Worm (Caenorhabditis elegans) whole organism, L1 larva: ENCODE data around the gene fkh-9.
A peak's percentile ranks its signal among the peaks of the same experiment; 100 is the strongest.

Experiments used
- C34B4.2 ChIP-seq: sonication (generic microtip); optimal IDR thresholded peaks from 2 replicates; lab custom pipeline; 2017; ENCODE audit warnings: mild to moderate bottlenecking, missing genetic modification characterization, missing compliant biosample characterization
- aha-1 ChIP-seq: fragments of 150-350 bp; optimal IDR thresholded peaks from 2 replicates; lab custom pipeline; 2014; ENCODE audit warnings: missing biosample characterization, missing genetic modification characterization
- ama-1 ChIP-seq: fragments of 150-350 bp; optimal IDR thresholded peaks from 2 replicates; lab custom pipeline; 2014
- blmp-1 ChIP-seq: fragments of 150-350 bp; optimal IDR thresholded peaks from 2 replicates; lab custom pipeline; 2014; ENCODE audit warnings: missing biosample characterization, missing genetic modification characterization
- ceh-63 ChIP-seq: fragments of 200-800 bp; sonication (Bioruptor generic); optimal IDR thresholded peaks from 2 replicates; lab custom pipeline; 2018; ENCODE audit warnings: mild to moderate bottlenecking, missing genetic modification characterization, missing compliant biosample characterization
- dpl-1 ChIP-seq, 3 experiments: fragments of 150-350 bp in 2 of 3; sonication (generic microtip) in 1 of 3; optimal IDR thresholded peaks; 2 replicates each; lab custom pipeline; 2014 to 2017; ENCODE audit warnings: missing biosample characterization in 3 of 3, missing genetic modification characterization in 3 of 3, missing genetic modification reagents in 3 of 3
- dsc-1 ChIP-seq: sonication (generic microtip); optimal IDR thresholded peaks from 2 replicates; lab custom pipeline; 2016; ENCODE audit warnings: mild to moderate bottlenecking, missing genetic modification characterization, missing compliant biosample characterization
- efl-3 ChIP-seq: fragments of 200-800 bp; sonication (Bioruptor generic); optimal IDR thresholded peaks from 2 replicates; lab custom pipeline; 2018; ENCODE audit warnings: mild to moderate bottlenecking, missing genetic modification characterization, missing compliant biosample characterization
- elt-2 ChIP-seq: sonication (generic microtip); optimal IDR thresholded peaks from 2 replicates; lab custom pipeline; 2016; ENCODE audit warnings: missing genetic modification characterization, mild to moderate bottlenecking, inconsistent platforms, missing compliant biosample characterization, missing genetic modification reagents
- elt-3 ChIP-seq, 6 experiments: fragments of 150-350 bp in 1 of 6; sonication (generic microtip); optimal IDR thresholded peaks; 2 replicates each; lab custom pipeline; 2017 to 2018; ENCODE audit warnings: missing biosample characterization in 6 of 6, missing genetic modification characterization in 6 of 6, inconsistent platforms in 1 of 6
- ets-5 ChIP-seq: fragments of 200-800 bp; sonication (Bioruptor generic); IDR thresholded peaks from 2 replicates; pipeline ENCODE4 v1.3.6; 2022; ENCODE audit warnings: missing genetic modification characterization, missing compliant biosample characterization
- fkh-10 ChIP-seq: sonication (generic microtip); optimal IDR thresholded peaks from 2 replicates; lab custom pipeline; 2017; ENCODE audit warnings: missing biosample characterization, missing genetic modification reagents, missing genetic modification characterization
- fkh-4 ChIP-seq: sonication (generic microtip); optimal IDR thresholded peaks from 2 replicates; lab custom pipeline; 2016; ENCODE audit warnings: missing compliant biosample characterization, missing genetic modification characterization, borderline replicate concordance
- fkh-8 ChIP-seq: sonication (generic microtip); optimal IDR thresholded peaks from 2 replicates; lab custom pipeline; 2016; ENCODE audit warnings: mild to moderate bottlenecking, missing genetic modification characterization, missing compliant biosample characterization
- fos-1 ChIP-seq: fragments of 150-350 bp; optimal IDR thresholded peaks from 2 replicates; lab custom pipeline; 2014; ENCODE audit warnings: missing biosample characterization, missing genetic modification characterization
- hlh-17 ChIP-seq: fragments of 200-800 bp; sonication (Bioruptor generic); optimal IDR thresholded peaks from 2 replicates; lab custom pipeline; 2018; ENCODE audit warnings: missing genetic modification characterization, mild to moderate bottlenecking, missing compliant biosample characterization, moderate library complexity, borderline replicate concordance
- hlh-4 ChIP-seq: sonication (generic microtip); optimal IDR thresholded peaks from 2 replicates; lab custom pipeline; 2016; ENCODE audit warnings: mild to moderate bottlenecking, missing genetic modification characterization, missing compliant biosample characterization
- hpl-2 ChIP-seq: fragments of 150-350 bp; optimal IDR thresholded peaks from 2 replicates; lab custom pipeline; 2014; ENCODE audit warnings: missing biosample characterization, missing genetic modification reagents, missing genetic modification characterization
- isw-1 ChIP-seq: fragments of 200-800 bp; sonication (Bioruptor generic); IDR thresholded peaks from 2 replicates; pipeline ENCODE4 v1.3.6; 2022; ENCODE audit warnings: missing genetic modification characterization, missing compliant biosample characterization
- lin-14 ChIP-seq: fragments of 200-800 bp; sonication (Bioruptor generic); optimal IDR thresholded peaks from 2 replicates; lab custom pipeline; 2018; ENCODE audit warnings: mild to moderate bottlenecking, missing genetic modification characterization, moderate library complexity, missing compliant biosample characterization
- lin-15B ChIP-seq: fragments of 150-350 bp; sonication (generic microtip); optimal IDR thresholded peaks from 3 replicates; lab custom pipeline; 2014; ENCODE audit warnings: missing biosample characterization, missing genetic modification characterization
- lin-35 ChIP-seq, 2 experiments: fragments of 150-350 bp; optimal IDR thresholded peaks; 2 replicates each; lab custom pipeline; 2014; ENCODE audit warnings: missing biosample characterization in 2 of 2, missing genetic modification characterization in 2 of 2, missing genetic modification reagents in 2 of 2
- lir-3 ChIP-seq: sonication (generic microtip); optimal IDR thresholded peaks from 2 replicates; lab custom pipeline; 2016; ENCODE audit warnings: mild to moderate bottlenecking, missing genetic modification characterization, moderate library complexity, missing compliant biosample characterization; ENCODE audit not compliant: poor library complexity
- mdl-1 ChIP-seq, 2 experiments: fragments of 150-350 bp; optimal IDR thresholded peaks; 2 replicates each; lab custom pipeline; 2014 to 2017; ENCODE audit warnings: missing biosample characterization in 2 of 2, missing genetic modification characterization in 2 of 2, inconsistent platforms in 1 of 2
- mef-2 ChIP-seq: fragments of 150-350 bp; optimal IDR thresholded peaks from 2 replicates; lab custom pipeline; 2014; ENCODE audit warnings: missing biosample characterization, missing genetic modification characterization
- mep-1 ChIP-seq: fragments of 150-350 bp; optimal IDR thresholded peaks from 2 replicates; lab custom pipeline; 2014; ENCODE audit warnings: missing biosample characterization, missing genetic modification characterization
- nhr-11 ChIP-seq: fragments of 150-350 bp; optimal IDR thresholded peaks from 2 replicates; lab custom pipeline; 2014; ENCODE audit warnings: missing biosample characterization, missing genetic modification characterization
- nhr-12 ChIP-seq: sonication (generic microtip); optimal IDR thresholded peaks from 2 replicates; lab custom pipeline; 2017; ENCODE audit warnings: missing biosample characterization, missing genetic modification characterization
- nhr-20 ChIP-seq: sonication (generic microtip); optimal IDR thresholded peaks from 2 replicates; lab custom pipeline; 2016; ENCODE audit warnings: mild to moderate bottlenecking, missing genetic modification characterization, missing compliant biosample characterization
- nhr-71 ChIP-seq: sonication (generic microtip); optimal IDR thresholded peaks from 2 replicates; lab custom pipeline; 2016; ENCODE audit warnings: mild to moderate bottlenecking, missing genetic modification characterization, moderate library complexity, missing compliant biosample characterization
- nhr-76 ChIP-seq: sonication (generic microtip); optimal IDR thresholded peaks from 2 replicates; lab custom pipeline; 2017; ENCODE audit warnings: missing biosample characterization, missing genetic modification characterization
- pag-3 ChIP-seq: sonication (generic microtip); optimal IDR thresholded peaks from 2 replicates; lab custom pipeline; 2017; ENCODE audit warnings: missing genetic modification characterization, mild to moderate bottlenecking, missing compliant biosample characterization, antibody characterized with exemption, borderline replicate concordance; ENCODE audit not compliant: insufficient read depth
- pax-3 ChIP-seq: fragments of 200-800 bp; sonication (Bioruptor generic); optimal IDR thresholded peaks from 2 replicates; lab custom pipeline; 2018; ENCODE audit warnings: mild to moderate bottlenecking, missing genetic modification characterization, moderate library complexity, missing compliant biosample characterization
- pqm-1 ChIP-seq: sonication (generic microtip); optimal IDR thresholded peaks from 3 replicates; lab custom pipeline; 2017; ENCODE audit warnings: missing biosample characterization, missing genetic modification characterization
- skn-1 ChIP-seq: fragments of 150-350 bp; optimal IDR thresholded peaks from 2 replicates; lab custom pipeline; 2014; ENCODE audit warnings: missing biosample characterization, missing genetic modification characterization
- snpc-4 ChIP-seq: fragments of 150-350 bp; optimal IDR thresholded peaks from 2 replicates; lab custom pipeline; 2014; ENCODE audit warnings: missing biosample characterization, missing genetic modification characterization
- snu-23 ChIP-seq: sonication (generic microtip); optimal IDR thresholded peaks from 2 replicates; lab custom pipeline; 2016; ENCODE audit warnings: missing genetic modification characterization, missing compliant biosample characterization
- sox-4 ChIP-seq: sonication (generic microtip); optimal IDR thresholded peaks from 2 replicates; lab custom pipeline; 2016; ENCODE audit warnings: missing genetic modification characterization, missing compliant biosample characterization
- sptf-1 ChIP-seq: fragments of 150-350 bp; optimal IDR thresholded peaks from 2 replicates; lab custom pipeline; 2014; ENCODE audit warnings: missing biosample characterization, missing genetic modification characterization
- tbx-2 ChIP-seq: sonication (generic microtip); optimal IDR thresholded peaks from 2 replicates; lab custom pipeline; 2016; ENCODE audit warnings: missing genetic modification characterization, missing compliant biosample characterization
- unc-62 ChIP-seq: fragments of 150-350 bp; optimal IDR thresholded peaks from 2 replicates; lab custom pipeline; 2014; ENCODE audit warnings: missing biosample characterization, missing genetic modification reagents, missing genetic modification characterization
- unc-98 ChIP-seq: fragments of 200-800 bp; sonication (Bioruptor generic); IDR thresholded peaks from 2 replicates; pipeline ENCODE4 v1.3.6; 2022; ENCODE audit warnings: missing genetic modification characterization, missing compliant biosample characterization
- ztf-11 ChIP-seq, 2 experiments: sonication (generic microtip); optimal IDR thresholded peaks; 2 replicates each; lab custom pipeline; 2016 to 2017; ENCODE audit warnings: missing genetic modification characterization in 2 of 2, missing biosample characterization in 1 of 2, missing compliant biosample characterization in 1 of 2
- ztf-4 ChIP-seq: fragments of 150-350 bp; optimal IDR thresholded peaks from 2 replicates; lab custom pipeline; 2014; ENCODE audit warnings: missing biosample characterization, missing genetic modification characterization

Gene fkh-9

ce11 chrX:3818856-3819524 is 7.8 kb downstream of the fkh-9 start (continued):
- TF ChIP-seq sox-4 (tag; lab: Kevin White, UChicago), result no peak
- peak in 1 of 2 experiments; percentile 39 for TF ChIP-seq lin-35 (GFP tag; optimal IDR thresholded peaks at IDR 0.05; lab: Kevin White, UChicago)

ce11 chrX:3814827-3815226 is 11.9 kb downstream of the fkh-9 start:
- TF ChIP-seq lin-14 (GFP tag; lab: Kevin White, UChicago) (no peak), hlh-17 (GFP tag; lab: Kevin White, UChicago) (no peak), ets-5 (GFP tag; lab: Robert Waterston, UW) (no peak), fos-1 (no peak), snu-23 (no peak), unc-98 (GFP tag; lab: Robert Waterston, UW) (no peak), blmp-1 (tag; lab: Kevin White, UChicago) (no peak), lin-15B (no peak), aha-1 (no peak), pqm-1 (tag; lab: Kevin White, UChicago) (no peak), C34B4.2 (no peak), ceh-63 (no peak), ama-1 (lab: Kevin White, UChicago) (no peak), hpl-2 (GFP tag; lab: Kevin White, UChicago) (no peak)

DNA sequence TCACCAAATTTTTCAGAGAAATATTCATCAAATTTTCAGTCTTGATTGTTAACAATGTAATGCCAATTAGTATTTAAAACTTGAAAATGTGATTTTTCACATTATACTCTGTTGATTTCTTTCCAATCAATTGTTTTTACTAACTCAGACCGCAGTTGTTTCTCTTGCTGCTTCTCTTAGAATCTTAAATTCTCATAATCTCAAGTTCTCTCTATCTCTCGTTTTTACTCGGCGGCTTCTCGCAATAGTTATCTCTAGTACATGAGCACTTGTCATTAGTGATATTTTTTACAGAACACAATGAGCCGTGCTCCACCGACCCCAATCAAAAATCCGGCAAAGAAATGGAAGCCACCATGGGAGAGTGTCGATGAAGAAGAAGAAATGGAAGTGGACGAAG is 19.6 kb downstream of the fkh-9 start, which contains the start of gene F35A5.1:
Gene F35A5.1 (plus strand): TSS at position 301 of the 400 bp plus-strand sequence.
- TF ChIP-seq pag-3 (tag; lab: Kevin White, UChicago) (no peak), isw-1 (GFP tag; lab: Robert Waterston, UW) (no peak), fkh-10 (GFP tag; lab: Kevin White, UChicago) (no peak), sptf-1 (no peak)

DNA sequence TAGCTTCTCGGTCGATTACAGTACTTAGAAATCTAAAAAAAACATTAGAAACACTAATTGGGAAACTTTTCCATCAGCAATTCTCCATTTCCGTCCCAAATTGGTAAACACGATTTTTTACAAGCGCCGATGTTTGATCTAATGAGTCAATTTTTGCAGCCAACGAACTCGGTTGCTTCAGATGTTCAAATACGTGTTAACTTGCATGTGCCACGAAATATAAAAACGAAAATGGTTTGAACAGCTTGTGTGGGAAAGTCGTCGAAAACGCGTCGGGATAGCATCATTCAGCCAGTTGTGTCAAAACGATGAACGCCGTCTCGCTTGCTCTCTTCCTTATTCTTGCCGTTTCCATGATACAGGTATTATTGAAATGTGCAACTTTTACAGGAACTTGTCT is 21.9 kb downstream of the fkh-9 start, which contains the start of gene F35A5.2:
Gene F35A5.2 (plus strand): TSS at position 301 of the 400 bp plus-strand sequence.
- TF ChIP-seq ztf-4 (tag; lab: Kevin White, UChicago) (no peak), nhr-12 (tag; lab: Kevin White, UChicago) (no peak), efl-3 (no peak), fkh-4 (tag; lab: Kevin White, UChicago) (no peak), ama-1 (lab: Kevin White, UChicago) (no peak), pax-3 (tag; lab: Kevin White, UChicago) (no peak), blmp-1 (tag; lab: Kevin White, UChicago) (no peak), ztf-11 (tag; optimal IDR thresholded peaks at IDR 0.05; lab: Kevin White, UChicago) (no peak), pqm-1 (tag; lab: Kevin White, UChicago) (no peak), hlh-4 (tag; lab: Kevin White, UChicago) (no peak), nhr-20 (no peak), lir-3 (tag; lab: Kevin White, UChicago) (no peak), snpc-4 (tag; lab: Kevin White, UChicago) (no peak)

ce11 chrX:3803314-3803713 is 23.4 kb downstream of the fkh-9 start, which contains the start of gene F35A5.8:
Gene F35A5.8 (minus strand): TSS chrX:3803464.
- TF ChIP-seq nhr-11, result peak; percentile 31
- TF ChIP-seq unc-62 (GFP tag; lab: Kevin White, UChicago), result no peak
- peak; percentile 60 to 75 (median 69) for TF ChIP-seq dpl-1 (GFP tag; optimal IDR thresholded peaks at IDR 0.05; lab: Kevin White, UChicago)
- TF ChIP-seq mef-2 (tag; lab: Kevin White, UChicago), result no peak
- peak; percentile 17 for TF ChIP-seq fkh-8 (tag; lab: Kevin White, UChicago)
- TF ChIP-seq mep-1 (tag; lab: Kevin White, UChicago), result peak; percentile 90
- peak; percentile 58 for TF ChIP-seq elt-2 (tag; lab: Kevin White, UChicago)
- peak; percentile 76 for TF ChIP-seq blmp-1 (tag; lab: Kevin White, UChicago)
- TF ChIP-seq nhr-76, result no peak
- peak; percentile 28 for TF ChIP-seq skn-1
- TF ChIP-seq nhr-12 (tag; lab: Kevin White, UChicago), result no peak
- peak; percentile 84 for TF ChIP-seq tbx-2 (tag; lab: Kevin White, UChicago)
- TF ChIP-seq mdl-1 (tag; optimal IDR thresholded peaks at IDR 0.05; lab: Kevin White, UChicago), result peak in 1 of 2 experiments; percentile 54
- peak; percentile 35 for TF ChIP-seq ztf-4 (tag; lab: Kevin White, UChicago)
- TF ChIP-seq dsc-1 (tag; lab: Kevin White, UChicago), result peak; percentile 88
- peak; percentile 80 for TF ChIP-seq nhr-20
- peak; percentile 88 for TF ChIP-seq nhr-71 (tag; lab: Kevin White, UChicago)
- TF ChIP-seq elt-3 (tag; optimal IDR thresholded peaks at IDR 0.05; lab: Kevin White, UChicago), result peak in 2 of 6 experiments; percentile 30 to 50
- TF ChIP-seq sptf-1, result no peak
